Fruit fly (Drosophila melanogaster): ENCODE results near the gene Ykt6.

DNA sequence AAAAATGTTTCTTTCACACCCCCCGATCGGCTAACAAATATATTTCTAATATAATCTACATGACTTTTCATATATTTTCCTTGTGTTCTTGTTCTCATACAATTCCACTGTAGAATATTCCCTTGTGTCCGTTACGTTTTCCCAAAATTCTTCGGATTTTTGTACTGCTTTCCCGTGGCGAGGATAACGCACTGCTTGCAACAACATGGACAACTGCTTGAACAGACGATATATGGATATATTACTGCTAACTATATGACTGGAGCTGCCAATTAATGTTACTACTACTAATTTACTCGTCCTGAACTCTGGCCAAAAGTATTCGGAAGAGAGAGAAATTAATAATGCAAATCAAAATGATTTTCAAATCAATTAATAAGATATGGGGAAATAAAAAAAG lies 4.7 kb downstream of the Ykt6 start:
- TF ChIP-seq CG14655 (GFP tag; optimal IDR thresholded peaks at IDR 0.05) (no peak), Pif1B (GFP tag; optimal IDR thresholded peaks at IDR 0.05) (no peak), EcR (GFP tag; optimal IDR thresholded peaks at IDR 0.05) (no peak), CG9948 (tag; optimal IDR thresholded peaks at IDR 0.05) (no peak), CG15710 (tag; optimal IDR thresholded peaks at IDR 0.05) (no peak)
